Worm (Caenorhabditis elegans) whole organism, late embryonic: ENCODE measurements around the gene srx-118.

Experiments used
- C38D4.7 ChIP-seq: fragments of 200-800 bp; sonication (Bioruptor generic); optimal IDR thresholded peaks from 2 replicates; lab custom pipeline; 2018; ENCODE audit warnings: mild to moderate bottlenecking, missing genetic modification characterization, moderate library complexity, missing compliant biosample characterization
- ama-1 ChIP-seq: fragments of 150-350 bp; optimal IDR thresholded peaks from 2 replicates; lab custom pipeline; 2014
- ceh-34 ChIP-seq: sonication (generic microtip); optimal IDR thresholded peaks from 2 replicates; lab custom pipeline; 2016; ENCODE audit warnings: mild to moderate bottlenecking, missing genetic modification characterization, missing compliant biosample characterization
- dve-1 ChIP-seq: sonication (generic microtip); optimal IDR thresholded peaks from 2 replicates; lab custom pipeline; 2017; ENCODE audit warnings: antibody characterized with exemption, mild to moderate bottlenecking, missing genetic modification characterization, missing compliant biosample characterization
- fax-1 ChIP-seq: sonication (generic microtip); optimal IDR thresholded peaks from 2 replicates; lab custom pipeline; 2016; ENCODE audit warnings: missing genotype, missing genetic modification characterization, missing compliant biosample characterization
- pag-3 ChIP-seq: sonication (generic microtip); optimal IDR thresholded peaks from 2 replicates; lab custom pipeline; 2016; ENCODE audit warnings: missing compliant biosample characterization, missing genetic modification characterization, borderline replicate concordance
- pqm-1 ChIP-seq: sonication (generic microtip); optimal IDR thresholded peaks from 2 replicates; lab custom pipeline; 2016; ENCODE audit warnings: missing genetic modification characterization, missing compliant biosample characterization
- pros-1 ChIP-seq: fragments of 150-350 bp; optimal IDR thresholded peaks from 2 replicates; lab custom pipeline; 2014; ENCODE audit warnings: missing biosample characterization, missing genetic modification reagents, missing genetic modification characterization

DNA sequence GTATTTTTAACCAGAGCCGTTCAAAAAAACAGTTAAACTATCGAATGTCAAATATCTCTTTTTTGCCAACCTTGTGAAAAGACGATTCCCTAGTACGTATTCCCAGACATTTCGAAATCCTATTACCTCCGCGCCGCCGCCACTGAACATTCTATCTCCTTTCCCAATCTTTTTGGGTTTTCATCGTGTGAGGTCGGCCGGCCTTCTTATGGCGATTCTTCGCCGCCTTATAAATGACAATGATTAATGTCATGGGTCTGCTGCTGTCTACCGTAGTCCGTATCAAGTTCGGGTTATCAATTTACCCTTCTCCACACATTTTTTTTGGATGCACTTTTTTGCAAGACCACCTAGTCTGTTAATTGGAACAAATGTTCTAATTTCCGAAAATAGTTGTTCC is 24.0 kb downstream of the srx-118 start:
- TF ChIP-seq fax-1 (tag; lab: Kevin White, UChicago) (no peak), pros-1 (tag; lab: Kevin White, UChicago) (no peak), ama-1 (no peak), C38D4.7 (GFP tag; lab: Kevin White, UChicago) (no peak), pag-3 (no peak), dve-1 (tag; lab: Kevin White, UChicago) (no peak), pqm-1 (tag; lab: Kevin White, UChicago) (no peak), ceh-34 (tag; lab: Kevin White, UChicago) (no peak)
